Worm (Caenorhabditis elegans): ENCODE results near the gene H25K10.1.

The H25K10.1 gene

DNA sequence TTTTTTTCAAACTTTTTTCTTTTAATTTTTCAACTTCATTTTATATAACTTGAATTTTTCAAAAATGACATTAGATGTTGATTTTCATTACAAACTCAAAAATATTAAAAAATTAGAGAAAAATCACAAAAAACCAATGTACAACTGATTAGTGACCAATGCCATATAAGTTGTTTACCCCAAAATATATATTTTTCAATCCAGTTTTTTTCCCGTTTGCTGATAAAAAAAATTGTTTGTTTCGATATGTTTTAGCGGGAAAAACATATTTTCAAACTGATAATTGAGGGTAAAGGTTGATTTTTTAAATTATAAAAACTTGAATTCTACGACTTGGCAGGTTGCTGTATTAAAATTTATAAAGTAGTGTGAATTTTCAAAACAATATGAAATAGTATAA, 25.4 kb upstream of the H25K10.1 start:
- TF ChIP-seq hnd-1 (tag; optimal IDR thresholded peaks at IDR 0.05) = no peak
- TF ChIP-seq F13C5.2 (tag; optimal IDR thresholded peaks at IDR 0.05) = no peak
- TF ChIP-seq sea-1 (GFP tag; conservative IDR thresholded peaks at IDR 0.05) = no peak

DNA sequence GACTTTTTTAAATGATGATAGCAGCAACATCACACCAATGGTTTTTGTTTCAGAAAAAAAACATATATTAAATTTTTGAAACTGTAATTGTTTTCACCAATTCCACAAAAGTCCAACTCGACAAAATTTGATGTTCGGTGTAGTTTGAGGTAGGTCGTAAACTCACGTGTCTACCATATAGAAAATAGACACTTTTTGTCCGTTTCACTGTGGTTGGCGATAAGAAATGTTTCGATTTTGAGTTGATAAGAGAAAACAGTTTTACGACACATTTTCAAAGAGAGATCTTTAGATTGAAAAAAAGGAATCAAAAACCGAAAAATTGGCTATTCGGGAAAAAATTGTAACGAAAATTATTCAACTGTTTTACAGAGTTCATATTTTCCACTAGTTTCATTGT, 23.7 kb upstream of the H25K10.1 start:
- TF ChIP-seq sea-1 (GFP tag; conservative IDR thresholded peaks at IDR 0.05) (no peak), scrt-1 (GFP tag; IDR thresholded peaks at IDR 0.05) (no peak), tbx-37 (GFP tag; conservative IDR thresholded peaks at IDR 0.05) (no peak), ceh-36 (tag; optimal IDR thresholded peaks at IDR 0.05) (no peak), tbx-11 (GFP tag; IDR thresholded peaks at IDR 0.05) (no peak), pes-1 (GFP tag; IDR thresholded peaks at IDR 0.05) (no peak), hmbx-1 (tag; optimal IDR thresholded peaks at IDR 0.05) (no peak), hnd-1 (tag; optimal IDR thresholded peaks at IDR 0.05) (no peak), ama-1 (optimal IDR thresholded peaks at IDR 0.05) (no peak), ceh-13 (GFP tag; optimal IDR thresholded peaks at IDR 0.05) (no peak), ets-7 (tag; optimal IDR thresholded peaks at IDR 0.05) (no peak), F13C5.2 (tag; optimal IDR thresholded peaks at IDR 0.05) (no peak), aly-1 (tag; optimal IDR thresholded peaks at IDR 0.05) (no peak), flt-1 (GFP tag; IDR thresholded peaks at IDR 0.05) (no peak), hmg-4 (GFP tag; optimal IDR thresholded peaks at IDR 0.05) (no peak), B0310.2 (tag; optimal IDR thresholded peaks at IDR 0.05) (no peak)

ce11 chrIV:16180898-16181482, 21.2 kb upstream of the H25K10.1 start:
- no peak for TF ChIP-seq tra-4 (tag; optimal IDR thresholded peaks at IDR 0.05)
- TF ChIP-seq scrt-1 (GFP tag; IDR thresholded peaks at IDR 0.05) = no peak
- TF ChIP-seq hmbx-1 (tag; optimal IDR thresholded peaks at IDR 0.05) = no peak
- TF ChIP-seq hmg-4 (GFP tag; optimal IDR thresholded peaks at IDR 0.05) = no peak
- TF ChIP-seq ama-1 (optimal IDR thresholded peaks at IDR 0.05) = no peak
- TF ChIP-seq B0310.2 (tag; optimal IDR thresholded peaks at IDR 0.05) = no peak
- no peak for TF ChIP-seq tbx-11 (GFP tag; IDR thresholded peaks at IDR 0.05)
- no peak for TF ChIP-seq ceh-13 (GFP tag; optimal IDR thresholded peaks at IDR 0.05)
- TF ChIP-seq tbx-37 (GFP tag; conservative IDR thresholded peaks at IDR 0.05) = no peak
- TF ChIP-seq ceh-36 (tag; optimal IDR thresholded peaks at IDR 0.05) = no peak
- TF ChIP-seq flt-1 (GFP tag; IDR thresholded peaks at IDR 0.05) = no peak
- TF ChIP-seq sea-1 (GFP tag; conservative IDR thresholded peaks at IDR 0.05) = no peak
- TF ChIP-seq pes-1 (GFP tag; IDR thresholded peaks at IDR 0.05) = no peak
- TF ChIP-seq ets-7 (tag; optimal IDR thresholded peaks at IDR 0.05) = no peak
- TF ChIP-seq F13C5.2 (tag; optimal IDR thresholded peaks at IDR 0.05) = no peak
- no peak for TF ChIP-seq hnd-1 (tag; optimal IDR thresholded peaks at IDR 0.05)

- no peak for TF ChIP-seq F13C5.2 (tag; optimal IDR thresholded peaks at IDR 0.05)
- no peak for TF ChIP-seq sea-1 (GFP tag; conservative IDR thresholded peaks at IDR 0.05)
- TF ChIP-seq hmg-4 (GFP tag; optimal IDR thresholded peaks at IDR 0.05) = no peak
- TF ChIP-seq tbx-37 (GFP tag; conservative IDR thresholded peaks at IDR 0.05) = no peak
- no peak for TF ChIP-seq aly-1 (tag; optimal IDR thresholded peaks at IDR 0.05)
- TF ChIP-seq tbx-11 (GFP tag; IDR thresholded peaks at IDR 0.05) = no peak
- no peak for TF ChIP-seq hnd-1 (tag; optimal IDR thresholded peaks at IDR 0.05)
- no peak for TF ChIP-seq pes-1 (GFP tag; IDR thresholded peaks at IDR 0.05)
- TF ChIP-seq tra-4 (tag; optimal IDR thresholded peaks at IDR 0.05) = no peak
Measured at ce11 chrIV:16184521-16184920, 17.7 kb upstream of the H25K10.1 start, which contains the start of gene Y105C5B.1413. Gene Y105C5B.1413 (minus strand): TSS chrIV:16184621.

DNA sequence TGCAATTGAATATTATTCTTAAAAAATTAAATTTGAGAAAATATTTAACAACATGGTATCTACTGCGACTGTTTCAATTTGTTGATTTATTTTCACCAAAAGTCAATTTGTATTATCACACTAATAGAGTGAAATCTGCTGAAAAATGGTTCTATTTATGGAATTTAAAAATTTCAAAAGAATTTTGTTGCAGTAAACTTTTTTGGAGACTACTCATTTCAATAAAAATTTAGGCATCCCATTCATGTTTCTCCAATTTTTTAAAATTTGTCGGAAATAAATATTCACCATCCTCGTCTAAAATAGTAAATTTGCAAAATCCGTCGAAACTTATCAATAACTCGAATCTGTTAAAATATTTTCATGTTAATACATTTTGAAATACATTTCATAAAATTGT, 16.2 kb upstream of the H25K10.1 start:
- TF ChIP-seq ceh-13 (GFP tag; optimal IDR thresholded peaks at IDR 0.05) (no peak), hmg-4 (GFP tag; optimal IDR thresholded peaks at IDR 0.05) (no peak), hmbx-1 (tag; optimal IDR thresholded peaks at IDR 0.05) (no peak), scrt-1 (GFP tag; IDR thresholded peaks at IDR 0.05) (no peak), tbx-37 (GFP tag; conservative IDR thresholded peaks at IDR 0.05) (no peak), flt-1 (GFP tag; IDR thresholded peaks at IDR 0.05) (no peak), F13C5.2 (tag; optimal IDR thresholded peaks at IDR 0.05) (no peak), aly-1 (tag; optimal IDR thresholded peaks at IDR 0.05) (no peak), ceh-36 (tag; optimal IDR thresholded peaks at IDR 0.05) (no peak), B0310.2 (tag; optimal IDR thresholded peaks at IDR 0.05) (no peak), ets-7 (tag; optimal IDR thresholded peaks at IDR 0.05) (no peak), tbx-11 (GFP tag; IDR thresholded peaks at IDR 0.05) (no peak), hnd-1 (tag; optimal IDR thresholded peaks at IDR 0.05) (no peak)

- no peak for TF ChIP-seq B0310.2 (tag; optimal IDR thresholded peaks at IDR 0.05)
Measured at ce11 chrIV:16191597-16191996, 10.6 kb upstream of the H25K10.1 start.

ce11 chrIV:16192754-16193153, 9.4 kb upstream of the H25K10.1 start:
- no peak for TF ChIP-seq ama-1 (optimal IDR thresholded peaks at IDR 0.05)
- no peak for TF ChIP-seq ceh-36 (tag; optimal IDR thresholded peaks at IDR 0.05)
- no peak for TF ChIP-seq flt-1 (GFP tag; IDR thresholded peaks at IDR 0.05)
- TF ChIP-seq hmbx-1 (tag; optimal IDR thresholded peaks at IDR 0.05) = no peak
- no peak for TF ChIP-seq aly-1 (tag; optimal IDR thresholded peaks at IDR 0.05)
- no peak for TF ChIP-seq tbx-37 (GFP tag; conservative IDR thresholded peaks at IDR 0.05)
- TF ChIP-seq scrt-1 (GFP tag; IDR thresholded peaks at IDR 0.05) = no peak
- TF ChIP-seq ets-7 (tag; optimal IDR thresholded peaks at IDR 0.05) = no peak
- TF ChIP-seq ceh-13 (GFP tag; optimal IDR thresholded peaks at IDR 0.05) = no peak
- no peak for TF ChIP-seq sea-1 (GFP tag; conservative IDR thresholded peaks at IDR 0.05)
- no peak for TF ChIP-seq tbx-11 (GFP tag; IDR thresholded peaks at IDR 0.05)
- TF ChIP-seq F13C5.2 (tag; optimal IDR thresholded peaks at IDR 0.05) = no peak
- no peak for TF ChIP-seq tra-4 (tag; optimal IDR thresholded peaks at IDR 0.05)
- TF ChIP-seq B0310.2 (tag; optimal IDR thresholded peaks at IDR 0.05) = no peak
- TF ChIP-seq hnd-1 (tag; optimal IDR thresholded peaks at IDR 0.05) = no peak
- TF ChIP-seq pes-1 (GFP tag; IDR thresholded peaks at IDR 0.05) = no peak

DNA sequence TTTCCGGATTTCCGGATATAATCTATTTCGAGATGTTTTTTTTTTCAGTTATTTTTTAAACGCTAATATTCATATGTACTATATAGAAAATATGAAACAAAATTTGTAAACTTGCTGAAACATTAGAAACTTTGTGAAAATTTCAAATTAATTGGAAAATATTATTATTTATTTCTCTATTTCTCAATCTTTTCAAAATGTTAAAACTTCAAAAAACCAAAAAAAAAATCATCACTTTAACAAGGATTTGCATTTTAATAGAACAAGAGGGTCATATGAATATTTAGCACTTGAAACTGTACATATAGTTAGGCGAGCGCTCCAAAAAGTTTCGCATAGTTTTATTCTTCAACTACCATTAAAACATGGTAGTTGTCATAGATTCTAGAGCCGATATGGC, 5.5 kb upstream of the H25K10.1 start, which contains the start of gene Y7A9A.1:
Gene Y7A9A.1 (plus strand): TSS at position 301 of the 400 bp plus-strand sequence.
- TF ChIP-seq tbx-11 (GFP tag; IDR thresholded peaks at IDR 0.05) = no peak
- no peak for TF ChIP-seq ceh-13 (GFP tag; optimal IDR thresholded peaks at IDR 0.05)
- no peak for TF ChIP-seq F13C5.2 (tag; optimal IDR thresholded peaks at IDR 0.05)
- TF ChIP-seq ama-1 (optimal IDR thresholded peaks at IDR 0.05) = no peak
- no peak for TF ChIP-seq tbx-37 (GFP tag; conservative IDR thresholded peaks at IDR 0.05)
- no peak for TF ChIP-seq ets-7 (tag; optimal IDR thresholded peaks at IDR 0.05)
- no peak for TF ChIP-seq hmbx-1 (tag; optimal IDR thresholded peaks at IDR 0.05)
- TF ChIP-seq tra-4 (tag; optimal IDR thresholded peaks at IDR 0.05) = no peak
- no peak for TF ChIP-seq hnd-1 (tag; optimal IDR thresholded peaks at IDR 0.05)
- TF ChIP-seq ceh-36 (tag; optimal IDR thresholded peaks at IDR 0.05) = no peak
- TF ChIP-seq hmg-4 (GFP tag; optimal IDR thresholded peaks at IDR 0.05) = no peak
- no peak for TF ChIP-seq scrt-1 (GFP tag; IDR thresholded peaks at IDR 0.05)
- no peak for TF ChIP-seq pes-1 (GFP tag; IDR thresholded peaks at IDR 0.05)
- no peak for TF ChIP-seq aly-1 (tag; optimal IDR thresholded peaks at IDR 0.05)
- no peak for TF ChIP-seq B0310.2 (tag; optimal IDR thresholded peaks at IDR 0.05)
- no peak for TF ChIP-seq sea-1 (GFP tag; conservative IDR thresholded peaks at IDR 0.05)
- TF ChIP-seq flt-1 (GFP tag; IDR thresholded peaks at IDR 0.05) = no peak

Measured in whole organism, early embryonic.